Worm (Caenorhabditis elegans) whole organism, L4 larva: ENCODE measurements around the gene F57C2.5.
"Not testable (repeated sequence)": the region's sequence is repeated elsewhere in the genome, so short reads cannot be mapped to it uniquely, and the experiment has no call there.

Source experiments
- ama-1 ChIP-seq: fragments of 150-350 bp; optimal IDR thresholded peaks from 2 replicates; lab custom pipeline; 2014; ENCODE audit warnings: inconsistent platforms, mixed read lengths
- fos-1 ChIP-seq: fragments of 150-350 bp; optimal IDR thresholded peaks from 2 replicates; lab custom pipeline; 2014; ENCODE audit warnings: missing biosample characterization, missing genetic modification characterization
- lin-13 ChIP-seq: fragments of 150-350 bp; optimal IDR thresholded peaks from 2 replicates; lab custom pipeline; 2014; ENCODE audit warnings: missing biosample characterization, missing genetic modification reagents, missing genetic modification characterization
- nhr-10 ChIP-seq: fragments of 150-350 bp; optimal IDR thresholded peaks from 2 replicates; lab custom pipeline; 2014; ENCODE audit warnings: missing biosample characterization, missing genetic modification characterization
- skn-1 ChIP-seq: fragments of 150-350 bp; optimal IDR thresholded peaks from 2 replicates; lab custom pipeline; 2014; ENCODE audit warnings: missing biosample characterization, missing genetic modification characterization
- ztf-11 ChIP-seq: fragments of 150-350 bp; optimal IDR thresholded peaks from 2 replicates; lab custom pipeline; 2014; ENCODE audit warnings: missing biosample characterization, missing genetic modification characterization

DNA sequence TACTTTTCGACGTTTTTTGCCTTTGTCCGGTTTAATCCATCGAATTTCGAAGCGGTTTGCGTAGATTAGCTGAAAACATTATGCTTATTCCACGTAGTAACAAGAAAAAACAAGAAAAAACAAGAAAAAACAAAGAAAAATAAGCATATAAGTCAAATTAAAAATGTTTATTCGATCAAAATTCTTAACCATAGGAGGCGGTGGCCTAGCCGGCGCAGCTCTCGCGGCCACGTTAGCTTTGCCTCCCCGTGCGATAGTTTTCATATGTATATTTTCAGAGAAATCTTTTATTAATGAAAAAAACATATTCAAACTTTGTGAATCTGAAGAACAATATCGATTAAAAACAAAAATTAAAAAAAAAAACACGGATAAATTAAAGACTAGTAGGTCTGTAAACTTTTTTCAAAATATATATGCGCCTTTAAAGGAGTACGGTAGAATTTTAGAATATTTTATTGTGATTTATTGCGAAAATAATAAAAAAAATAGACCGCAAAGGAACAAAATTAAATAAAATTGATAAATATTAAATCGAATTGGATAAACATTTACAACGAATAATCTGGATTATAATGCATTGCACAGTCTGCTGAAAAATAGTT, 35.8 kb upstream of the F57C2.5 start:
- TF ChIP-seq ama-1 (lab: Kevin White, UChicago); fos-1 (tag; lab: Kevin White, UChicago); nhr-10; ztf-11 (tag; lab: Kevin White, UChicago); lin-13 (GFP tag; lab: Kevin White, UChicago); skn-1: not testable (repeated sequence)
